Worm (Caenorhabditis elegans) whole organism, early embryonic: ENCODE data around the gene fbxa-38.

Source experiments
- B0310.2 ChIP-seq: sonication (generic microtip); optimal IDR thresholded peaks from 2 replicates; lab custom pipeline; 2016; ENCODE audit warnings: mild to moderate bottlenecking, missing genetic modification characterization, missing compliant biosample characterization
- F13C5.2 ChIP-seq: sonication (generic microtip); optimal IDR thresholded peaks from 2 replicates; lab custom pipeline; 2017; ENCODE audit warnings: mild to moderate bottlenecking, missing genetic modification characterization, inconsistent platforms, missing compliant biosample characterization
- aly-1 ChIP-seq: sonication (generic microtip); optimal IDR thresholded peaks from 2 replicates; lab custom pipeline; 2016; ENCODE audit warnings: missing genetic modification characterization, missing compliant biosample characterization
- ama-1 ChIP-seq: fragments of 150-350 bp; optimal IDR thresholded peaks from 2 replicates; lab custom pipeline; 2014
- ceh-13 ChIP-seq: fragments of 200-800 bp; sonication (Bioruptor generic); optimal IDR thresholded peaks from 2 replicates; lab custom pipeline; 2018; ENCODE audit warnings: mild to moderate bottlenecking, missing genetic modification characterization, missing compliant biosample characterization
- ceh-36 ChIP-seq: sonication (generic microtip); optimal IDR thresholded peaks from 2 replicates; lab custom pipeline; 2016; ENCODE audit warnings: missing genetic modification characterization, inconsistent platforms, missing compliant biosample characterization
- ets-7 ChIP-seq: sonication (generic microtip); optimal IDR thresholded peaks from 2 replicates; lab custom pipeline; 2016; ENCODE audit warnings: missing genotype, missing genetic modification characterization, missing compliant biosample characterization
- flt-1 ChIP-seq: fragments of 200-800 bp; sonication (Bioruptor generic); IDR thresholded peaks from 2 replicates; pipeline ENCODE4 v1.3.6; 2022; ENCODE audit warnings: missing genetic modification characterization, missing compliant biosample characterization
- hmbx-1 ChIP-seq: sonication (generic microtip); optimal IDR thresholded peaks from 2 replicates; lab custom pipeline; 2016; ENCODE audit warnings: mild to moderate bottlenecking, missing genetic modification characterization, missing compliant biosample characterization
- hmg-4 ChIP-seq: fragments of 200-800 bp; sonication (Bioruptor generic); optimal IDR thresholded peaks from 2 replicates; lab custom pipeline; 2018; ENCODE audit warnings: mild to moderate bottlenecking, missing genetic modification characterization, missing compliant biosample characterization
- hnd-1 ChIP-seq: sonication (generic microtip); optimal IDR thresholded peaks from 2 replicates; lab custom pipeline; 2016; ENCODE audit warnings: missing genetic modification characterization, missing compliant biosample characterization
- pes-1 ChIP-seq: fragments of 200-800 bp; sonication (Bioruptor generic); IDR thresholded peaks from 2 replicates; pipeline ENCODE4 v1.3.6; 2022; ENCODE audit warnings: missing genetic modification reagents, missing genetic modification characterization, missing compliant biosample characterization
- scrt-1 ChIP-seq: fragments of 200-800 bp; sonication (Bioruptor generic); IDR thresholded peaks from 2 replicates; pipeline ENCODE4 v1.3.6; 2022; ENCODE audit warnings: missing genetic modification characterization, missing compliant biosample characterization
- sea-1 ChIP-seq: fragments of 200-800 bp; sonication (Bioruptor generic); conservative IDR thresholded peaks from 2 replicates; pipeline ENCODE4 v1.3.6; 2022; ENCODE audit warnings: missing genetic modification characterization, missing compliant biosample characterization
- tbx-11 ChIP-seq: fragments of 200-800 bp; sonication (Bioruptor generic); IDR thresholded peaks from 2 replicates; pipeline ENCODE4 v1.3.6; 2022; ENCODE audit warnings: missing genetic modification characterization, missing compliant biosample characterization
- tbx-37 ChIP-seq: fragments of 200-800 bp; sonication (Bioruptor generic); conservative IDR thresholded peaks from 2 replicates; pipeline ENCODE4 v1.3.6; 2022; ENCODE audit warnings: missing genetic modification reagents, missing genetic modification characterization, missing compliant biosample characterization
- tra-4 ChIP-seq: sonication (generic microtip); optimal IDR thresholded peaks from 2 replicates; lab custom pipeline; 2017; ENCODE audit warnings: missing genetic modification characterization, missing compliant biosample characterization

fbxa-38 gene

DNA sequence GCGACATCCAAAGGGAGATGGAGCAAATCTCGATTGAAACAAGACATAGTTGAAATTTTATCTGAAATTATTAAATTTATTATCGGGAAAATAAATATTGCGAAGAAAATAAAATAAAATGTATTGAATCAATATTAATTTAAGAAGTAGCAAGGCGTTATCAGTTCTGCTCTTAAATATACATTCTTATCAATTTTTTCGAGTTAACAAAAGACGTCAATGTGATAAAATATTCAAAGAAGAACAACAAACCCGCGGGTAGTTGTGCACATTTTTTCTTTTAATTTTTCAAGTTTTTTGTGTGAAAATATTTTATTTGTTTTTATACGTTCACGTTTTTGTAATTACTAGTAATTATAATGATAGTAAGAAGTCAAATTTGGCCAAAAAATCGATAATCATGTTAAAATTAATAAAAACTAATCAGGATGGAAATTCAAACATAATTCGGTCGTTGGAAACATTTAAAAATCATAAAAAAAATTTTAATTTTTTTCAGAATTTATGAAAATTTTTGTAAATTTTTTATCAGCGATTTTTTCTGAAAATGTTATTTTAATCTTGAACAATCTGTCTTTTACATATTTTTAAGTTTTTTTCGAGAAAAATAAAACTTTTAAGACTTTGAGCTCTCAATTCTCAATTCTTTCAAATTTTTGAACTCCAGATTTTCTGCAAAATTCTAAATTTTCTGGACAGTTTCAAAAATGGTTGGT is 41.7 kb downstream of the fbxa-38 start, which contains the start of gene fbxa-9:
Gene fbxa-9, plus strand, starts transcription at position 666 of the 716 bp plus-strand sequence.
- TF ChIP-seq ceh-36 (tag; lab: Kevin White, UChicago): no peak
- TF ChIP-seq tbx-11 (GFP tag; lab: Robert Waterston, UW): no peak
- TF ChIP-seq aly-1 (tag; lab: Kevin White, UChicago): no peak
- TF ChIP-seq ceh-13 (GFP tag; lab: Kevin White, UChicago): no peak
- no peak for TF ChIP-seq tbx-37 (GFP tag; lab: Robert Waterston, UW)
- no peak for TF ChIP-seq hnd-1 (tag; lab: Kevin White, UChicago)
- no peak for TF ChIP-seq tra-4 (tag; lab: Kevin White, UChicago)
- TF ChIP-seq scrt-1 (GFP tag; lab: Robert Waterston, UW): no peak
- no peak for TF ChIP-seq sea-1 (GFP tag; lab: Robert Waterston, UW)
- no peak for TF ChIP-seq hmg-4 (GFP tag; lab: Kevin White, UChicago)
- TF ChIP-seq F13C5.2 (tag; lab: Kevin White, UChicago): no peak
- no peak for TF ChIP-seq B0310.2
- TF ChIP-seq flt-1 (GFP tag; lab: Robert Waterston, UW): no peak
- no peak for TF ChIP-seq ama-1 (lab: Kevin White, UChicago)
- no peak for TF ChIP-seq ets-7 (tag; lab: Kevin White, UChicago)
- TF ChIP-seq hmbx-1 (tag; lab: Kevin White, UChicago): no peak
- TF ChIP-seq pes-1 (GFP tag; lab: Robert Waterston, UW): no peak

DNA sequence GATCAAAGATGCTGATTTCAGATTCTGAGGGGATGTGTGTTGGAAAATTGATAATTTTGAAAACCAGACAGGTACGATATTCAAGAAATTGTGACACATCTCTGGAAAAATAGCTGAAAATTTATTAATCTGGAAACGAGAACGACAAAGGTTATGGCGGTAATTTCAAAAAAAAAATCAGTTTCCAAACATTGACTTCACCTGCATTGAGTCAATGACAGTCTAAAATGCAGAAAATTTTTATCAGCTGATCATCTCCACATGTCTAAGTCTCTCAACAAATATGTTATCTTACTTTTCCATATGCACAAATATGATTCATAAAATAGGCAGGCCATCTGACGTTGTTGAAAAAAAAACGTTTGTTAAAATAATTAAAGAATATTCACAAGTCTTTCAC is 47.6 kb downstream of the fbxa-38 start, which contains the start of gene fbxa-48:
Gene fbxa-48, minus strand, starts transcription at position 101 of the 400 bp plus-strand sequence.
- TF ChIP-seq F13C5.2 (tag; lab: Kevin White, UChicago) (no peak), B0310.2 (no peak), ceh-36 (tag; lab: Kevin White, UChicago) (no peak), flt-1 (GFP tag; lab: Robert Waterston, UW) (no peak), tbx-37 (GFP tag; lab: Robert Waterston, UW) (no peak), ets-7 (tag; lab: Kevin White, UChicago) (no peak), ceh-13 (GFP tag; lab: Kevin White, UChicago) (no peak), pes-1 (GFP tag; lab: Robert Waterston, UW) (no peak), tbx-11 (GFP tag; lab: Robert Waterston, UW) (no peak), sea-1 (GFP tag; lab: Robert Waterston, UW) (no peak), hmbx-1 (tag; lab: Kevin White, UChicago) (no peak), tra-4 (tag; lab: Kevin White, UChicago) (no peak), hmg-4 (GFP tag; lab: Kevin White, UChicago) (no peak), ama-1 (lab: Kevin White, UChicago) (no peak), scrt-1 (GFP tag; lab: Robert Waterston, UW) (no peak), aly-1 (tag; lab: Kevin White, UChicago) (no peak), hnd-1 (tag; lab: Kevin White, UChicago) (no peak)

DNA sequence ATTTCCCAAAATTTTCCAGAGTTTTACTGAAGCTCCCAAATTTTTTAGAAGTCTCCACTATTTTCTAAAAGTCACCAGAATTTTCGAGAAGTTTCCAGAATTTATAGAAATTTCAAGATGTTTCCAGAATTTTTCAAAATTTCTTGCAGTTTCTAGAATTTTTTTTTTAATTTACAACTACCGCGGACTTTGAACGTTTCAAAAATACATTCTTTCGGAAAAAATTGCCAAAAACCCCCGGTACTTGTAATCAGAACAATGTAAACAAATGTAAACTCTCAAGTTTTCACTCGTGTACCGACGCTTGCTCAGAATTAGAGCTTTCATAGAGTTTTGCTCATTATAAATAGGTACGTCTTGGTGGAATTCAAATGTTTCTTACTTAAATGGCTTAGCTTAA is 48.3 kb downstream of the fbxa-38 start, which contains the start of gene fbxa-39:
Gene fbxa-39, plus strand, starts transcription at position 301 of the 400 bp plus-strand sequence.
- TF ChIP-seq hmbx-1 (tag; lab: Kevin White, UChicago) (no peak), scrt-1 (GFP tag; lab: Robert Waterston, UW) (no peak)
